Worm (Caenorhabditis elegans) whole organism, late embryonic: Measurements from ENCODE around the gene alh-9.
A peak's percentile ranks its signal among the peaks of the same experiment; 100 is the strongest.

Experiments
- C08G9.2 ChIP-seq: sonication (generic microtip); optimal IDR thresholded peaks from 2 replicates; lab custom pipeline; 2016; ENCODE audit warnings: mild to moderate bottlenecking, missing genetic modification characterization, moderate library complexity, missing compliant biosample characterization
- K02D7.2 ChIP-seq: sonication (generic microtip); optimal IDR thresholded peaks from 2 replicates; lab custom pipeline; 2017; ENCODE audit warnings: mild to moderate bottlenecking, missing genetic modification characterization, missing compliant biosample characterization
- K09A11.1 ChIP-seq: sonication (generic microtip); optimal IDR thresholded peaks from 2 replicates; lab custom pipeline; 2017; ENCODE audit warnings: antibody characterized with exemption, mild to moderate bottlenecking, missing genetic modification characterization, missing compliant biosample characterization; ENCODE audit not compliant: insufficient read depth
- Y22D7AL.16 ChIP-seq: sonication (generic microtip); optimal IDR thresholded peaks from 2 replicates; lab custom pipeline; 2016; ENCODE audit warnings: missing genetic modification characterization, missing compliant biosample characterization
- ahr-1 ChIP-seq: sonication (generic microtip); optimal IDR thresholded peaks from 2 replicates; lab custom pipeline; 2016; ENCODE audit warnings: missing genetic modification characterization, missing compliant biosample characterization
- ama-1 ChIP-seq: fragments of 150-350 bp; optimal IDR thresholded peaks from 2 replicates; lab custom pipeline; 2014
- ceh-18 ChIP-seq: sonication (generic microtip); optimal IDR thresholded peaks from 2 replicates; lab custom pipeline; 2016; ENCODE audit warnings: missing genetic modification characterization, missing compliant biosample characterization
- ceh-19 ChIP-seq: fragments of 200-800 bp; sonication (Bioruptor generic); optimal IDR thresholded peaks from 2 replicates; lab custom pipeline; 2018; ENCODE audit warnings: mild to moderate bottlenecking, missing genetic modification characterization, missing compliant biosample characterization
- ceh-34 ChIP-seq: sonication (generic microtip); optimal IDR thresholded peaks from 2 replicates; lab custom pipeline; 2016; ENCODE audit warnings: mild to moderate bottlenecking, missing genetic modification characterization, missing compliant biosample characterization
- ceh-45 ChIP-seq: fragments of 200-800 bp; sonication (Bioruptor generic); IDR thresholded peaks from 2 replicates; pipeline ENCODE4 v1.3.6; 2022; ENCODE audit warnings: missing genetic modification reagents, missing genetic modification characterization, missing compliant biosample characterization
- ceh-6 ChIP-seq: fragments of 200-800 bp; sonication (Bioruptor generic); optimal IDR thresholded peaks from 2 replicates; lab custom pipeline; 2018; ENCODE audit warnings: mild to moderate bottlenecking, missing genetic modification characterization, missing compliant biosample characterization
- ceh-9 ChIP-seq: sonication (generic microtip); optimal IDR thresholded peaks from 2 replicates; lab custom pipeline; 2016; ENCODE audit warnings: mild to moderate bottlenecking, missing genetic modification characterization, inconsistent platforms, missing compliant biosample characterization
- che-1 ChIP-seq: sonication (generic microtip); optimal IDR thresholded peaks from 2 replicates; lab custom pipeline; 2016; ENCODE audit warnings: mild to moderate bottlenecking, missing genetic modification characterization, missing compliant biosample characterization
- elt-2 ChIP-seq: sonication (generic microtip); optimal IDR thresholded peaks from 2 replicates; lab custom pipeline; 2016; ENCODE audit warnings: missing genetic modification reagents, missing genetic modification characterization, missing compliant biosample characterization
- eyg-1 ChIP-seq: sonication (generic microtip); optimal IDR thresholded peaks from 2 replicates; lab custom pipeline; 2016; ENCODE audit warnings: missing genotype, missing genetic modification characterization, missing compliant biosample characterization
- fax-1 ChIP-seq: sonication (generic microtip); optimal IDR thresholded peaks from 2 replicates; lab custom pipeline; 2016; ENCODE audit warnings: missing genotype, missing genetic modification characterization, missing compliant biosample characterization
- fkh-10 ChIP-seq: fragments of 150-350 bp; optimal IDR thresholded peaks from 2 replicates; lab custom pipeline; 2014; ENCODE audit warnings: missing biosample characterization, missing genetic modification reagents, missing genetic modification characterization
- fkh-6 ChIP-seq: sonication (generic microtip); optimal IDR thresholded peaks from 2 replicates; lab custom pipeline; 2016; ENCODE audit warnings: missing genetic modification characterization, missing compliant biosample characterization
- hlh-13 ChIP-seq: fragments of 200-800 bp; sonication (Bioruptor generic); optimal IDR thresholded peaks from 2 replicates; lab custom pipeline; 2018; ENCODE audit warnings: mild to moderate bottlenecking, missing genetic modification characterization, missing compliant biosample characterization
- hlh-15 ChIP-seq: sonication (generic microtip); optimal IDR thresholded peaks from 2 replicates; lab custom pipeline; 2016; ENCODE audit warnings: missing genetic modification characterization, missing compliant biosample characterization
- madf-2 ChIP-seq: sonication (generic microtip); optimal IDR thresholded peaks from 2 replicates; lab custom pipeline; 2017; ENCODE audit warnings: missing genetic modification characterization, missing compliant biosample characterization
- nhr-11 ChIP-seq: fragments of 150-350 bp; optimal IDR thresholded peaks from 2 replicates; lab custom pipeline; 2014; ENCODE audit warnings: missing biosample characterization, missing genetic modification characterization
- nhr-232 ChIP-seq: sonication (generic microtip); optimal IDR thresholded peaks from 2 replicates; lab custom pipeline; 2016; ENCODE audit warnings: missing genetic modification characterization, missing compliant biosample characterization
- pat-9 ChIP-seq: fragments of 200-800 bp; sonication (Bioruptor generic); optimal IDR thresholded peaks from 2 replicates; lab custom pipeline; 2018; ENCODE audit warnings: mild to moderate bottlenecking, missing genetic modification characterization, moderate library complexity, missing compliant biosample characterization
- pax-1 ChIP-seq: fragments of 150-350 bp; optimal IDR thresholded peaks from 2 replicates; lab custom pipeline; 2014; ENCODE audit warnings: missing biosample characterization, missing genetic modification characterization
- pha-2 ChIP-seq: sonication (generic microtip); optimal IDR thresholded peaks from 2 replicates; lab custom pipeline; 2017; ENCODE audit warnings: mild to moderate bottlenecking, missing genetic modification characterization, missing compliant biosample characterization
- pqm-1 ChIP-seq: sonication (generic microtip); optimal IDR thresholded peaks from 2 replicates; lab custom pipeline; 2016; ENCODE audit warnings: missing genetic modification characterization, missing compliant biosample characterization
- pros-1 ChIP-seq: fragments of 150-350 bp; optimal IDR thresholded peaks from 2 replicates; lab custom pipeline; 2014; ENCODE audit warnings: missing biosample characterization, missing genetic modification reagents, missing genetic modification characterization
- sox-4 ChIP-seq: sonication (generic microtip); optimal IDR thresholded peaks from 2 replicates; lab custom pipeline; 2017; ENCODE audit warnings: mild to moderate bottlenecking, missing genetic modification characterization, inconsistent platforms, missing compliant biosample characterization
- syd-9 ChIP-seq: sonication (generic microtip); optimal IDR thresholded peaks from 2 replicates; lab custom pipeline; 2016; ENCODE audit warnings: mild to moderate bottlenecking, missing genetic modification characterization, moderate library complexity, missing compliant biosample characterization
- tbx-7 ChIP-seq: sonication (generic microtip); optimal IDR thresholded peaks from 2 replicates; lab custom pipeline; 2016; ENCODE audit warnings: missing genotype, missing genetic modification characterization, missing compliant biosample characterization
- ttx-3 ChIP-seq: sonication (generic microtip); optimal IDR thresholded peaks from 2 replicates; lab custom pipeline; 2016; ENCODE audit warnings: missing genetic modification reagents, missing genetic modification characterization, missing compliant biosample characterization
- zip-5 ChIP-seq: sonication (generic microtip); optimal IDR thresholded peaks from 2 replicates; lab custom pipeline; 2016; ENCODE audit warnings: missing genetic modification characterization, missing compliant biosample characterization
- ztf-16 ChIP-seq: sonication (generic microtip); optimal IDR thresholded peaks from 2 replicates; lab custom pipeline; 2017; ENCODE audit warnings: missing genetic modification characterization, missing compliant biosample characterization

The alh-9 gene

ce11 chrIII:5882284-5882683 is 26.5 kb downstream of the alh-9 start:
- TF ChIP-seq Y22D7AL.16 (no peak), ama-1 (peak; percentile 0)
- TF ChIP-seq, all 69 proteins: peak for 1

ce11 chrIII:5882823-5883222 is 27.0 kb downstream of the alh-9 start, which contains the start of gene F01F1.14:
Gene F01F1.14 (minus strand): TSS chrIII:5882923.
- TF ChIP-seq C08G9.2 (tag; lab: Kevin White, UChicago) (no peak), nhr-232 (no peak), ceh-34 (tag; lab: Kevin White, UChicago) (no peak), pat-9 (tag; lab: Kevin White, UChicago) (no peak), ahr-1 (tag; lab: Kevin White, UChicago) (no peak)

- TF ChIP-seq C08G9.2 (tag; lab: Kevin White, UChicago) (no peak), tbx-7 (tag; lab: Kevin White, UChicago) (no peak), ceh-6 (GFP tag; lab: Kevin White, UChicago) (no peak), hlh-15 (tag; lab: Kevin White, UChicago) (no peak), K02D7.2 (tag; lab: Kevin White, UChicago) (no peak), eyg-1 (tag; lab: Kevin White, UChicago) (no peak), madf-2 (tag; lab: Kevin White, UChicago) (no peak), fkh-10 (GFP tag; lab: Kevin White, UChicago) (no peak), syd-9 (tag; lab: Kevin White, UChicago) (no peak), fkh-6 (no peak)
- TF ChIP-seq, all 69 proteins: peak for 0
Measured at ce11 chrIII:5883517-5883916, 27.7 kb downstream of the alh-9 start.

ce11 chrIII:5884007-5884406 is 28.2 kb downstream of the alh-9 start, which contains the start of gene C28H8.5:
Gene C28H8.5 (plus strand): TSS chrIII:5884307.
- TF ChIP-seq ttx-3 (tag; lab: Kevin White, UChicago) (no peak), Y22D7AL.16 (no peak), pqm-1 (tag; lab: Kevin White, UChicago) (no peak), K02D7.2 (tag; lab: Kevin White, UChicago) (no peak), sox-4 (tag; lab: Kevin White, UChicago) (no peak), ceh-6 (GFP tag; lab: Kevin White, UChicago) (no peak), pax-1 (tag; lab: Kevin White, UChicago) (no peak), K09A11.1 (tag; lab: Kevin White, UChicago) (no peak), ceh-9 (tag; lab: Kevin White, UChicago) (no peak), ceh-45 (GFP tag; lab: Robert Waterston, UW) (no peak), ceh-19 (no peak), pros-1 (tag; lab: Kevin White, UChicago) (no peak), eyg-1 (tag; lab: Kevin White, UChicago) (no peak), fax-1 (no peak), ceh-18 (tag; lab: Kevin White, UChicago) (no peak), tbx-7 (tag; lab: Kevin White, UChicago) (no peak)

- TF ChIP-seq pha-2: no peak
- TF ChIP-seq pros-1 (tag; lab: Kevin White, UChicago): no peak
- TF ChIP-seq ztf-16 (tag; lab: Kevin White, UChicago): no peak
- no peak for TF ChIP-seq Y22D7AL.16
- no peak for TF ChIP-seq ttx-3 (tag; lab: Kevin White, UChicago)
- no peak for TF ChIP-seq ahr-1 (tag; lab: Kevin White, UChicago)
- no peak for TF ChIP-seq eyg-1 (tag; lab: Kevin White, UChicago)
- TF ChIP-seq elt-2 (tag; lab: Kevin White, UChicago): no peak
- no peak for TF ChIP-seq hlh-15 (tag; lab: Kevin White, UChicago)
- no peak for TF ChIP-seq pax-1 (tag; lab: Kevin White, UChicago)
- TF ChIP-seq tbx-7 (tag; lab: Kevin White, UChicago): no peak
- no peak for TF ChIP-seq hlh-13 (GFP tag; lab: Kevin White, UChicago)
- no peak for TF ChIP-seq zip-5 (tag; lab: Kevin White, UChicago)
- no peak for TF ChIP-seq nhr-11 (tag; lab: Kevin White, UChicago)
- no peak for TF ChIP-seq che-1 (tag; lab: Kevin White, UChicago)
- no peak for TF ChIP-seq ceh-19
Measured at ce11 chrIII:5884459-5884858, 28.6 kb downstream of the alh-9 start.
